Fruit fly (Drosophila melanogaster) whole organism, embryonic: ENCODE data around the gene CG1635.

ENCODE experiments used
- CG12071 ChIP-seq: fragments of 200-800 bp; sonication (Bioruptor generic); optimal IDR thresholded peaks from 3 replicates; lab custom pipeline; 2018; ENCODE audit warnings: missing biosample characterization, mild to moderate bottlenecking, missing genetic modification characterization
- CG14667 ChIP-seq: fragments of 200-800 bp; sonication (Bioruptor generic); IDR thresholded peaks from 2 replicates; pipeline ENCODE4 v1.3.6; 2022; ENCODE audit warnings: missing biosample characterization, missing genetic modification characterization
- CG15073 ChIP-seq: fragments of 200-800 bp; sonication (Bioruptor generic); optimal IDR thresholded peaks from 2 replicates; lab custom pipeline; 2016; ENCODE audit warnings: missing biosample characterization, missing genetic modification characterization
- CG16813 ChIP-seq: fragments of 200-800 bp; sonication (Bioruptor generic); IDR thresholded peaks from 3 replicates; pipeline ENCODE4 v1.3.6; 2022; ENCODE audit warnings: missing biosample characterization, missing genetic modification characterization; ENCODE audit not compliant: partially characterized antibody
- CG17802 ChIP-seq: fragments of 200-800 bp; sonication (Bioruptor generic); optimal IDR thresholded peaks from 2 replicates; lab custom pipeline; 2018; ENCODE audit warnings: missing biosample characterization, mild to moderate bottlenecking, missing genetic modification characterization, moderate library complexity
- CG1792 ChIP-seq: fragments of 200-800 bp; sonication (Bioruptor generic); optimal IDR thresholded peaks from 2 replicates; lab custom pipeline; 2016; ENCODE audit warnings: missing biosample characterization, missing genetic modification characterization
- CG2129 ChIP-seq: fragments of 200-800 bp; sonication (Bioruptor generic); IDR thresholded peaks from 2 replicates; pipeline ENCODE4 v1.3.6; 2022; ENCODE audit warnings: missing biosample characterization, missing genetic modification characterization; ENCODE audit not compliant: partially characterized antibody
- CG31365 ChIP-seq: fragments of 200-800 bp; sonication (Bioruptor generic); optimal IDR thresholded peaks from 2 replicates; lab custom pipeline; 2018; ENCODE audit warnings: missing biosample characterization, mild to moderate bottlenecking, missing genetic modification characterization
- CG31388 ChIP-seq: fragments of 200-800 bp; sonication (Bioruptor generic); optimal IDR thresholded peaks from 2 replicates; lab custom pipeline; 2016; ENCODE audit warnings: missing biosample characterization, missing genetic modification characterization
- CG32532 ChIP-seq: fragments of 200-800 bp; sonication (Bioruptor generic); IDR thresholded peaks from 2 replicates; pipeline ENCODE4 v1.3.6; 2022; ENCODE audit warnings: missing biosample characterization, missing genetic modification characterization
- CG34422 ChIP-seq: fragments of 200-800 bp; sonication (Bioruptor generic); IDR thresholded peaks from 3 replicates; pipeline ENCODE4 v1.3.6; 2022; ENCODE audit warnings: missing biosample characterization, missing genetic modification characterization
- CG4404 ChIP-seq: fragments of 200-800 bp; sonication (Bioruptor generic); IDR thresholded peaks from 2 replicates; pipeline ENCODE4 v1.3.6; 2022; ENCODE audit warnings: missing biosample characterization, missing genetic modification characterization
- CG4617 ChIP-seq: fragments of 200-800 bp; sonication (Bioruptor generic); optimal IDR thresholded peaks from 3 replicates; lab custom pipeline; 2016; ENCODE audit warnings: missing biosample characterization, missing genetic modification characterization, borderline replicate concordance
- CG4730 ChIP-seq: fragments of 200-800 bp; sonication (Bioruptor generic); IDR thresholded peaks from 2 replicates; pipeline ENCODE4 v1.3.6; 2022; ENCODE audit warnings: missing biosample characterization, missing genetic modification characterization
- CG7928 ChIP-seq: fragments of 200-800 bp; sonication (Bioruptor generic); optimal IDR thresholded peaks from 2 replicates; lab custom pipeline; 2017; ENCODE audit warnings: missing biosample characterization, mild to moderate bottlenecking, missing genetic modification characterization
- CG8281 ChIP-seq: fragments of 200-800 bp; sonication (Bioruptor generic); optimal IDR thresholded peaks from 2 replicates; lab custom pipeline; 2018; ENCODE audit warnings: missing biosample characterization, mild to moderate bottlenecking, missing genetic modification characterization, moderate library complexity
- Doc2 ChIP-seq: fragments of 200-800 bp; sonication (Bioruptor generic); IDR thresholded peaks from 2 replicates; pipeline ENCODE4 v1.3.6; 2022; ENCODE audit warnings: missing biosample characterization, missing genetic modification characterization
- Ets97D ChIP-seq: fragments of 200-800 bp; sonication (Bioruptor generic); optimal IDR thresholded peaks from 3 replicates; lab custom pipeline; 2016; ENCODE audit warnings: missing biosample characterization, missing genetic modification characterization
- GATAe ChIP-seq: fragments of 200-800 bp; sonication (Bioruptor generic); conservative IDR thresholded peaks from 2 replicates; pipeline ENCODE4 v1.3.6; 2022; ENCODE audit warnings: missing biosample characterization, missing genetic modification characterization
- HHEX ChIP-seq: fragments of 200-800 bp; sonication (Bioruptor generic); optimal IDR thresholded peaks from 3 replicates; lab custom pipeline; 2017; ENCODE audit warnings: missing biosample characterization, mild to moderate bottlenecking, missing genetic modification characterization, missing genetic modification reagents
- Hr51 ChIP-seq, 2 experiments: fragments of 200-800 bp; sonication (Bioruptor generic); optimal IDR thresholded peaks; 2 replicates in 1 of 2; 3 replicates in 1 of 2; lab custom pipeline; 2016 to 2018; ENCODE audit warnings: missing biosample characterization in 2 of 2, missing genetic modification characterization in 2 of 2, mild to moderate bottlenecking in 1 of 2, moderate library complexity in 1 of 2
- MTF-1 ChIP-seq: fragments of 200-800 bp; sonication (Bioruptor generic); optimal IDR thresholded peaks from 2 replicates; lab custom pipeline; 2018; ENCODE audit warnings: missing biosample characterization, mild to moderate bottlenecking, missing genetic modification characterization, borderline replicate concordance
- Max ChIP-seq: fragments of 200-800 bp; sonication (Bioruptor generic); optimal IDR thresholded peaks from 2 replicates; lab custom pipeline; 2016; ENCODE audit warnings: missing biosample characterization, mild to moderate bottlenecking, missing genetic modification characterization
- Med ChIP-seq: fragments of 200-800 bp; sonication (Bioruptor generic); peaks from one replicate; lab custom pipeline; 2016; ENCODE audit warnings: missing biosample characterization, missing genetic modification characterization, mild to moderate bottlenecking, inconsistent platforms, moderate library complexity
- NC2β ChIP-seq: fragments of 200-800 bp; sonication (Bioruptor generic); optimal IDR thresholded peaks from 2 replicates; lab custom pipeline; 2016; ENCODE audit warnings: missing biosample characterization, missing genetic modification characterization
- Neu2 ChIP-seq: fragments of 200-800 bp; sonication (Bioruptor generic); optimal IDR thresholded peaks from 3 replicates; lab custom pipeline; 2016; ENCODE audit warnings: missing biosample characterization, missing genetic modification characterization, borderline replicate concordance
- Nf-YC ChIP-seq: fragments of 200-800 bp; optimal IDR thresholded peaks from 3 replicates; lab custom pipeline; 2019; ENCODE audit warnings: missing biosample characterization, mild to moderate bottlenecking, missing genetic modification characterization, moderate library complexity
- Oaz ChIP-seq: fragments of 200-800 bp; sonication (Bioruptor generic); IDR thresholded peaks from 2 replicates; pipeline ENCODE4 v1.3.6; 2022; ENCODE audit warnings: missing biosample characterization, missing genetic modification characterization
- Pdp1 ChIP-seq, 2 experiments: fragments of 200-800 bp; sonication (Bioruptor generic); optimal IDR thresholded peaks; 3 replicates each; lab custom pipeline; 2016; ENCODE audit warnings: missing biosample characterization in 2 of 2, missing genetic modification characterization in 2 of 2, mild to moderate bottlenecking in 1 of 2, moderate library complexity in 1 of 2
- Vsx1 ChIP-seq: fragments of 200-800 bp; sonication (Bioruptor generic); optimal IDR thresholded peaks from 2 replicates; lab custom pipeline; 2017; ENCODE audit warnings: missing biosample characterization, mild to moderate bottlenecking, missing genetic modification characterization, missing genetic modification reagents
- ara ChIP-seq: fragments of 200-800 bp; sonication (Bioruptor generic); IDR thresholded peaks from 2 replicates; pipeline ENCODE4 v1.3.6; 2022; ENCODE audit warnings: missing biosample characterization, missing genetic modification characterization
- bcd ChIP-seq: fragments of 200-800 bp; sonication (Bioruptor generic); optimal IDR thresholded peaks from 2 replicates; lab custom pipeline; 2017; ENCODE audit warnings: missing biosample characterization, mild to moderate bottlenecking, missing genetic modification characterization
- bigmax ChIP-seq: fragments of 200-800 bp; sonication (Bioruptor generic); optimal IDR thresholded peaks from 2 replicates; lab custom pipeline; 2018; ENCODE audit warnings: missing biosample characterization, mild to moderate bottlenecking, missing genetic modification characterization
- bowl ChIP-seq: fragments of 200-800 bp; sonication (Bioruptor generic); IDR thresholded peaks from 2 replicates; pipeline ENCODE4 v1.3.6; 2022; ENCODE audit warnings: missing biosample characterization, missing genetic modification characterization
- chif ChIP-seq, 2 experiments: fragments of 200-800 bp; sonication (Bioruptor generic); optimal IDR thresholded peaks; 3 replicates each; lab custom pipeline; 2016; ENCODE audit warnings: missing biosample characterization in 2 of 2, missing genetic modification characterization in 2 of 2
- ems ChIP-seq: fragments of 200-800 bp; sonication (Bioruptor generic); optimal IDR thresholded peaks from 3 replicates; lab custom pipeline; 2016; ENCODE audit warnings: missing biosample characterization, missing genetic modification characterization
- eyg ChIP-seq: fragments of 200-800 bp; sonication (Bioruptor generic); optimal IDR thresholded peaks from 3 replicates; lab custom pipeline; 2016; ENCODE audit warnings: missing biosample characterization, missing genetic modification characterization
- fd96Cb ChIP-seq: fragments of 200-800 bp; sonication (Bioruptor generic); optimal IDR thresholded peaks from 2 replicates; lab custom pipeline; 2018; ENCODE audit warnings: missing biosample characterization, mild to moderate bottlenecking, missing genetic modification characterization, moderate library complexity
- fu2 ChIP-seq: fragments of 200-800 bp; sonication (Bioruptor generic); optimal IDR thresholded peaks from 2 replicates; lab custom pipeline; 2016; ENCODE audit warnings: missing biosample characterization, missing genetic modification characterization
- lab ChIP-seq: fragments of 200-800 bp; sonication (Bioruptor generic); optimal IDR thresholded peaks from 3 replicates; lab custom pipeline; 2017; ENCODE audit warnings: missing biosample characterization, missing genetic modification characterization, mild to moderate bottlenecking, moderate library complexity, missing genetic modification reagents
- org-1 ChIP-seq: fragments of 200-800 bp; sonication (Bioruptor generic); optimal IDR thresholded peaks from 2 replicates; lab custom pipeline; 2017; ENCODE audit warnings: missing biosample characterization, missing genetic modification characterization
- pb ChIP-seq: fragments of 200-800 bp; sonication (Bioruptor generic); optimal IDR thresholded peaks from 3 replicates; lab custom pipeline; 2016; ENCODE audit warnings: missing biosample characterization, missing genetic modification characterization
- pfk ChIP-seq: fragments of 200-800 bp; sonication (Bioruptor generic); optimal IDR thresholded peaks from 2 replicates; lab custom pipeline; 2018; ENCODE audit warnings: missing biosample characterization, mild to moderate bottlenecking, missing genetic modification characterization, moderate library complexity
- pros ChIP-seq: fragments of 200-800 bp; sonication (Bioruptor generic); optimal IDR thresholded peaks from 3 replicates; lab custom pipeline; 2019; ENCODE audit warnings: missing biosample characterization, mild to moderate bottlenecking, missing genetic modification characterization, moderate library complexity
- so ChIP-seq: fragments of 200-800 bp; sonication (Bioruptor generic); IDR thresholded peaks from 3 replicates; pipeline ENCODE4 v1.3.6; 2022; ENCODE audit warnings: missing biosample characterization, missing genetic modification characterization
- stwl ChIP-seq: fragments of 200-800 bp; sonication (Bioruptor generic); optimal IDR thresholded peaks from 3 replicates; lab custom pipeline; 2018; ENCODE audit warnings: missing biosample characterization, mild to moderate bottlenecking, missing genetic modification characterization, moderate library complexity
- tgo ChIP-seq: fragments of 200-800 bp; sonication (Bioruptor generic); IDR thresholded peaks from 3 replicates; pipeline ENCODE4 v1.3.6; 2022; ENCODE audit warnings: missing biosample characterization, missing genetic modification characterization
- toy ChIP-seq: fragments of 200-800 bp; sonication (Bioruptor generic); IDR thresholded peaks from 2 replicates; pipeline ENCODE4 v1.3.6; 2022; ENCODE audit warnings: missing biosample characterization, missing genetic modification characterization
- usp ChIP-seq: fragments of >200 bp; optimal IDR thresholded peaks from 2 replicates; lab custom pipeline; 2017; ENCODE audit warnings: missing biosample characterization, missing genetic modification characterization
- vvl ChIP-seq: fragments of 200-800 bp; sonication (Bioruptor generic); IDR thresholded peaks from 2 replicates; pipeline ENCODE4 v1.3.6; 2022; ENCODE audit warnings: missing biosample characterization, missing genetic modification characterization
- wdn ChIP-seq: fragments of 200-800 bp; sonication (Bioruptor generic); IDR thresholded peaks from 2 replicates; pipeline ENCODE4 v1.3.6; 2022; ENCODE audit warnings: missing biosample characterization, missing genetic modification characterization

CG1635 gene

DNA sequence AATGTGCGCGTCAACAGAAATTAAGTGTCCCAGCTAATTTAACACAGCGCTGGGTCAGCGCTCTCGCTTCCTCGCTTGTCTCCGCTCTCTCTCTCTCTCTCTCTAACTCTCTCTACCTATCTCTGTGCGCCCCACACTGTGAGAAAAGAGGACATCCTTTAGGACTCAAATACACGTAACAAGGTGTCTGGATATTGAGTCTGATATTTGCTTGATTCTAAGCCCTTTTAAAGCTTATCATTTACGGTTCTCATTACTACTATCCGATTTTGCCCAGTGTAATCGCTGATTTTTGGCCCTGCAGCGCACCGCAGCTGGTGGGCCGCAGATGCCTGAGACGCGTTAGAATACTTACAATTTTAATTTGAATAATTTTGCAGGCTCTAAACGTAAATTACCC, 48.0 kb downstream of the CG1635 start (continued):
- TF ChIP-seq CG7928 (GFP tag; lab: Kevin White, UChicago) (no peak), Pdp1 (GFP tag; optimal IDR thresholded peaks at IDR 0.05; lab: Kevin White, UChicago) (peak in 1 of 2 experiments; percentile 2), CG4404 (GFP tag; lab: Robert Waterston, UW) (no peak), Neu2 (no peak), GATAe (GFP tag; lab: Robert Waterston, UW) (no peak), toy (GFP tag; lab: Robert Waterston, UW) (no peak), pb (no peak), CG17802 (tag; lab: Kevin White, UChicago) (no peak), CG34422 (GFP tag; lab: Robert Waterston, UW) (no peak), fd96Cb (peak; percentile 12), usp (no peak), CG1792 (peak; percentile 29), bowl (no peak), CG4617 (GFP tag; lab: Kevin White, UChicago) (no peak), Hr51 (GFP tag; optimal IDR thresholded peaks at IDR 0.05; lab: Kevin White, UChicago) (peak in 1 of 2 experiments; percentile 63), Vsx1 (GFP tag; lab: Kevin White, UChicago) (no peak), stwl (no peak), CG31388 (GFP tag; lab: Kevin White, UChicago) (no peak), pros (GFP tag; lab: Kevin White, UChicago) (no peak), Max (GFP tag; lab: Kevin White, UChicago) (no peak), ems (GFP tag; lab: Kevin White, UChicago) (no peak), lab (GFP tag; lab: Kevin White, UChicago) (peak; percentile 80), Med (GFP tag; lab: Kevin White, UChicago) (peak; percentile 82), bigmax (GFP tag; lab: Kevin White, UChicago) (no peak), CG14667 (no peak), Ets97D (GFP tag; lab: Kevin White, UChicago) (no peak), chif (GFP tag; optimal IDR thresholded peaks at IDR 0.05; lab: Kevin White, UChicago) (no peak), NC2β (GFP tag; lab: Kevin White, UChicago) (no peak), so (GFP tag; lab: Robert Waterston, UW) (no peak), CG16813 (GFP tag; lab: Robert Waterston, UW) (no peak), wdn (no peak), CG31365 (tag; lab: Kevin White, UChicago) (no peak), pfk (GFP tag; lab: Kevin White, UChicago) (no peak), Nf-YC (tag; lab: Kevin White, UChicago) (no peak), vvl (GFP tag; lab: Robert Waterston, UW) (peak; percentile 32; the same call in 1 of the 2 replicates), fu2 (GFP tag; lab: Kevin White, UChicago) (no peak), MTF-1 (GFP tag; lab: Kevin White, UChicago) (no peak), CG2129 (GFP tag; lab: Robert Waterston, UW) (no peak), tgo (peak; percentile 15; the same call in 1 of the 3 replicates), Doc2 (no peak), eyg (GFP tag; lab: Kevin White, UChicago) (no peak), CG4730 (GFP tag; lab: Robert Waterston, UW) (no peak), CG12071 (GFP tag; lab: Kevin White, UChicago) (no peak), ara (GFP tag; lab: Robert Waterston, UW) (no peak), bcd (GFP tag; lab: Kevin White, UChicago) (peak; percentile 20), CG15073 (GFP tag; lab: Kevin White, UChicago) (no peak), CG32532 (peak; percentile 36; the same call in 1 of the 2 replicates), org-1 (no peak), HHEX (GFP tag; lab: Kevin White, UChicago) (peak; percentile 45), Oaz (GFP tag; lab: Robert Waterston, UW) (0 out of 2 replicates have a peak, but pooled peaks have one; percentile 24), CG8281 (tag; lab: Kevin White, UChicago) (no peak)
